Worm (Caenorhabditis elegans): Measurements from ENCODE around the gene ins-12.

DNA sequence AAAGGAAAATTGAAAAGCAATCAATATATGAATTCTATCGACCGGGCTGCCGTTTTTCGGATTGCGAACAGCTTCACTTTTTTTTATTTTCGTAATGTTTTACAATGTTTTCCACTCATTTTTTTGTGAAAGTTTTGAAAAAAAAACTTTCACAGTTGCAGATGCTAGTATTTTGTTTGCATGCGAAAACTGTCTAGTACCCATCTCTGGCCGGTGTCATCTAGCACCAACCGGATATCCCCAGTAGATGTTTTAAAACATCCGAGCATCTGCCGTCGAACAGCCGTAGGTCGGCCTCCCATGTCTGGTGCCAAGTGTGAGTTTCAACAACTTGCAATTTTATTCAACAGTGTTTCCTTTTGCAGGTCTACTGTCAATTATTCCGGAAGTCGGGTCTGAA, 33.0 kb upstream of the ins-12 start, which contains the start of gene ZK177.12:
- TF ChIP-seq zag-1 (tag; optimal IDR thresholded peaks at IDR 0.05) (no peak), lsy-2 (tag; optimal IDR thresholded peaks at IDR 0.05) (no peak), ces-1 (GFP tag; optimal IDR thresholded peaks at IDR 0.05) (no peak)

All from whole organism, L1 larva.